Worm (Caenorhabditis elegans): ENCODE measurements around the gene Y43B11AL.1.
A peak's percentile ranks its signal among the peaks of the same experiment; 100 is the strongest.

The Y43B11AL.1 gene

ce11 chrIV:7046641-7047361 is 18.3 kb upstream of the Y43B11AL.1 start (continued):
- TF ChIP-seq F16B12.6 (tag; optimal IDR thresholded peaks at IDR 0.05) (no peak), mep-1 (tag; optimal IDR thresholded peaks at IDR 0.05) (peak; percentile 46), pag-3 (tag; optimal IDR thresholded peaks at IDR 0.05; ENCODE audit: borderline replicate concordance, insufficient read depth) (no peak), mdl-1 (tag; optimal IDR thresholded peaks at IDR 0.05) (no peak), isw-1 (GFP tag; IDR thresholded peaks at IDR 0.05) (no peak), blmp-1 (tag; optimal IDR thresholded peaks at IDR 0.05) (no peak), hlh-17 (GFP tag; optimal IDR thresholded peaks at IDR 0.05; ENCODE audit: borderline replicate concordance) (no peak), lsy-2 (tag; optimal IDR thresholded peaks at IDR 0.05) (peak in 1 of 2 experiments; percentile 37), mab-9 (GFP tag; IDR thresholded peaks at IDR 0.05) (no peak), C34B4.2 (tag; optimal IDR thresholded peaks at IDR 0.05) (no peak), ceh-90 (tag; optimal IDR thresholded peaks at IDR 0.05) (no peak), lin-14 (GFP tag; optimal IDR thresholded peaks at IDR 0.05) (peak; percentile 56), nhr-85 (tag) (no peak), skn-1 (tag; optimal IDR thresholded peaks at IDR 0.05) (no peak), ceh-82 (tag; optimal IDR thresholded peaks at IDR 0.05) (no peak), dsc-1 (tag; optimal IDR thresholded peaks at IDR 0.05) (no peak), aha-1 (tag; optimal IDR thresholded peaks at IDR 0.05) (no peak), unc-98 (GFP tag; IDR thresholded peaks at IDR 0.05) (no peak), sptf-1 (tag; optimal IDR thresholded peaks at IDR 0.05) (no peak), ets-5 (GFP tag; IDR thresholded peaks at IDR 0.05) (no peak), nhr-28 (tag; optimal IDR thresholded peaks at IDR 0.05) (no peak), grh-1 (GFP tag; IDR thresholded peaks at IDR 0.05) (peak; percentile 33; the same call in 1 of the 2 replicates), ces-1 (GFP tag; optimal IDR thresholded peaks at IDR 0.05) (no peak), fkh-8 (tag; optimal IDR thresholded peaks at IDR 0.05) (peak; percentile 63), nhr-84 (tag; optimal IDR thresholded peaks at IDR 0.05) (no peak), fkh-10 (GFP tag; optimal IDR thresholded peaks at IDR 0.05) (no peak), dpl-1 (GFP tag; optimal IDR thresholded peaks at IDR 0.05) (no peak), nhr-90 (tag; optimal IDR thresholded peaks at IDR 0.05; ENCODE audit: poor library complexity) (no peak), elt-3 (tag; optimal IDR thresholded peaks at IDR 0.05) (no peak), lin-13 (GFP tag; optimal IDR thresholded peaks at IDR 0.05) (no peak), alr-1 (tag; optimal IDR thresholded peaks at IDR 0.05; ENCODE audit: borderline replicate concordance) (no peak), elt-2 (tag; optimal IDR thresholded peaks at IDR 0.05) (no peak), fkh-4 (tag; optimal IDR thresholded peaks at IDR 0.05; ENCODE audit: borderline replicate concordance) (no peak), ceh-63 (GFP tag; optimal IDR thresholded peaks at IDR 0.05) (no peak), Y116A8C.19 (tag; optimal IDR thresholded peaks at IDR 0.05; ENCODE audit: borderline replicate concordance) (no peak), C16A3.4 (tag; optimal IDR thresholded peaks at IDR 0.05) (no peak), nhr-237 (tag; optimal IDR thresholded peaks at IDR 0.05) (no peak), nhr-71 (tag; optimal IDR thresholded peaks at IDR 0.05) (peak; percentile 76), nhr-12 (tag; optimal IDR thresholded peaks at IDR 0.05) (no peak), unc-130 (tag; optimal IDR thresholded peaks at IDR 0.05) (no peak), irx-1 (tag; optimal IDR thresholded peaks at IDR 0.05) (no peak), sox-4 (tag; optimal IDR thresholded peaks at IDR 0.05) (peak; percentile 18), sup-37 (GFP tag; optimal IDR thresholded peaks at IDR 0.05) (no peak), mef-2 (tag; optimal IDR thresholded peaks at IDR 0.05) (no peak), nhr-76 (tag; optimal IDR thresholded peaks at IDR 0.05) (no peak), pqm-1 (tag; optimal IDR thresholded peaks at IDR 0.05) (no peak), aly-2 (tag; optimal IDR thresholded peaks at IDR 0.05) (no peak), rnt-1 (tag; optimal IDR thresholded peaks at IDR 0.05) (no peak), ceh-8 (GFP tag; optimal IDR thresholded peaks at IDR 0.05) (no peak), zag-1 (tag; optimal IDR thresholded peaks at IDR 0.05) (no peak), lir-3 (tag; optimal IDR thresholded peaks at IDR 0.05; ENCODE audit: poor library complexity) (no peak), ama-1 (optimal IDR thresholded peaks at IDR 0.05) (no peak)

Measured in whole organism, L1 larva.